Worm (Caenorhabditis elegans): ENCODE measurements around the gene mut-14.

The mut-14 gene

DNA sequence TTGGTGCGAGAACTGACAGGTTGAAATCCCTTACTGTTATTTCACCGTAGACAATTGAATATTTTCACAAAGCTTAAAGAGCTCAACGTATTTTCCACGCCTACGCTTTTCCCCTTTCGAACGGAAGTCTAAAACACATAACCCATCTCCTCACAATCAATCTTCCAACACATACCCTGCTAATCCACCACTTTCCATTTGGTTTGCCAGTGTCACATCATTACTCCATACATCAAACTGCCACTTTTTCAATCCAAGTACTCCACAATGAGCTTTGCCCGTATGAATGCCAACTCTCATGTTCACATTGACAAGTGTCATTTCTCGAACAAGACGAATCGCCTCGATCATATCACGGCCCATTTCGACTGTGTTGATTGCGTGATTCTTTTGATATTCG is 32.5 kb downstream of the mut-14 start:
- TF ChIP-seq nhr-232 (tag; optimal IDR thresholded peaks at IDR 0.05) (no peak), pax-1 (tag; optimal IDR thresholded peaks at IDR 0.05) (no peak), unc-3 (GFP tag; conservative IDR thresholded peaks at IDR 0.05) (no peak), unc-3 (tag; optimal IDR thresholded peaks at IDR 0.05) (no peak), unc-42 (tag; optimal IDR thresholded peaks at IDR 0.05) (no peak), fkh-6 (tag; optimal IDR thresholded peaks at IDR 0.05) (no peak), mec-3 (tag; optimal IDR thresholded peaks at IDR 0.05; ENCODE audit: borderline replicate concordance) (no peak), eyg-1 (tag; optimal IDR thresholded peaks at IDR 0.05) (no peak), syd-9 (tag; optimal IDR thresholded peaks at IDR 0.05) (no peak), K09A11.1 (tag; optimal IDR thresholded peaks at IDR 0.05; ENCODE audit: insufficient read depth) (no peak), elt-4 (tag; optimal IDR thresholded peaks at IDR 0.05) (no peak), npax-4 (tag; optimal IDR thresholded peaks at IDR 0.05) (no peak), ceh-14 (tag; optimal IDR thresholded peaks at IDR 0.05) (no peak), odd-2 (tag; optimal IDR thresholded peaks at IDR 0.05) (no peak), ceh-45 (GFP tag; IDR thresholded peaks at IDR 0.05) (no peak), pag-3 (tag; optimal IDR thresholded peaks at IDR 0.05; ENCODE audit: borderline replicate concordance) (no peak), gmeb-2 (tag; optimal IDR thresholded peaks at IDR 0.05) (no peak), hlh-8 (tag; optimal IDR thresholded peaks at IDR 0.05) (no peak), pqm-1 (tag; optimal IDR thresholded peaks at IDR 0.05) (no peak), ahr-1 (tag; optimal IDR thresholded peaks at IDR 0.05) (no peak)

DNA sequence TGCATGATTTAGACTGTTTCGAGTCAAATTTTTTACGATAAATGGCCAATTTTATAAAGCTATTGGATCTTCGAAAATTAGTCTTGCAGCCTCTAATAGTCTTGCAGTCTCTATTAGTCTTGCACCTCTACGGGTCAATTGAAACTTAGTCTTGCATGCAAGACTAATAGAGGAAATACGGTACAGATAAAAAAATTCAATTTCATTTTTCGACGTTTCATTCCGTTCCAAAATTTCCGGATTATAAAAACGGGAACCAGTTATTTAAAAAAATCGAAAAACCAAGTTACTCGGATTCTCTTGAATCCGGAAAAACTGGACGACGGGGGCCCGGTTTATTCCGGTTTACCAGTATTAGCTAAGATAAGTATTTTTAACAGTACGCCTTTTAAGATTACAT is 39.1 kb downstream of the mut-14 start, which contains the start of gene M03E7.1:
Gene M03E7.1 (plus strand): TSS at position 301 of the 400 bp plus-strand sequence.
- no peak for TF ChIP-seq ztf-16 (tag; optimal IDR thresholded peaks at IDR 0.05)
- TF ChIP-seq npax-4 (tag; optimal IDR thresholded peaks at IDR 0.05) = no peak
- TF ChIP-seq ceh-14 (tag; optimal IDR thresholded peaks at IDR 0.05) = no peak
- no peak for TF ChIP-seq sdc-2 (tag; optimal IDR thresholded peaks at IDR 0.05)
- no peak for TF ChIP-seq fax-1 (tag; optimal IDR thresholded peaks at IDR 0.05)

DNA sequence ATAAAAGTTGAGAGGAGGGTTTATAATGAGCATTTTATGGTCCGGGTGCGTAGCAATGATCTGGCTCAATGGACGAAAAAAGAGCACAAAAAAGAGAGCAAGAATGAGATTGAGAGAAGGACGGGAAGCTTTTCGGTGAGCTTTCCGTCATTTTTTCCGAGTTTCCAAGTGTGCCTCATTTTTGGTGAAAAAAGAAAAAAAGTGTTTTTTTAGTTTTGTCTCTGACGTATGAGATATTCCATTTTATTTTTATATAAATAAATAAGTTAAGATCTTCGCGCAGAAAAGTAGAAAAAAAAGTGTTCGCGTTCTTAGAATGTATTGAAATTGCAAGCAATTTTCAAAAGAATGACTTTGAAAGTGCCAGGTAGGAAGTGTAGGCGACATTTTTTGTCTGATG is 40.5 kb downstream of the mut-14 start, which contains the start of gene memb-2:
Gene memb-2 (minus strand): TSS at position 101 of the 400 bp plus-strand sequence.
- no peak for TF ChIP-seq hlh-8 (tag; optimal IDR thresholded peaks at IDR 0.05)
- TF ChIP-seq ceh-34 (tag; optimal IDR thresholded peaks at IDR 0.05) = no peak
- no peak for TF ChIP-seq ceh-18 (tag; optimal IDR thresholded peaks at IDR 0.05)
- TF ChIP-seq che-1 (tag; optimal IDR thresholded peaks at IDR 0.05) = no peak
- no peak for TF ChIP-seq hlh-6 (tag; optimal IDR thresholded peaks at IDR 0.05)
- TF ChIP-seq dve-1 (tag; optimal IDR thresholded peaks at IDR 0.05) = no peak
- no peak for TF ChIP-seq ceh-9 (tag; optimal IDR thresholded peaks at IDR 0.05)
- TF ChIP-seq sox-4 (tag; optimal IDR thresholded peaks at IDR 0.05) = no peak
- no peak for TF ChIP-seq ceh-48 (tag; optimal IDR thresholded peaks at IDR 0.05)
- TF ChIP-seq C38D4.7 (GFP tag; optimal IDR thresholded peaks at IDR 0.05) = no peak
- no peak for TF ChIP-seq F13H6.1 (tag; optimal IDR thresholded peaks at IDR 0.05)
- no peak for TF ChIP-seq hlh-13 (GFP tag; optimal IDR thresholded peaks at IDR 0.05)
- TF ChIP-seq ttx-3 (tag; optimal IDR thresholded peaks at IDR 0.05) = no peak
- no peak for TF ChIP-seq ztf-16 (tag; optimal IDR thresholded peaks at IDR 0.05)
- TF ChIP-seq unc-55 (GFP tag; optimal IDR thresholded peaks at IDR 0.05) = no peak
- no peak for TF ChIP-seq K09A11.1 (tag; optimal IDR thresholded peaks at IDR 0.05; ENCODE audit: insufficient read depth)
- no peak for TF ChIP-seq odd-2 (tag; optimal IDR thresholded peaks at IDR 0.05)
- TF ChIP-seq tbx-7 (tag; optimal IDR thresholded peaks at IDR 0.05) = no peak
- TF ChIP-seq hlh-30 (tag; optimal IDR thresholded peaks at IDR 0.05; ENCODE audit: insufficient read depth) = no peak

DNA sequence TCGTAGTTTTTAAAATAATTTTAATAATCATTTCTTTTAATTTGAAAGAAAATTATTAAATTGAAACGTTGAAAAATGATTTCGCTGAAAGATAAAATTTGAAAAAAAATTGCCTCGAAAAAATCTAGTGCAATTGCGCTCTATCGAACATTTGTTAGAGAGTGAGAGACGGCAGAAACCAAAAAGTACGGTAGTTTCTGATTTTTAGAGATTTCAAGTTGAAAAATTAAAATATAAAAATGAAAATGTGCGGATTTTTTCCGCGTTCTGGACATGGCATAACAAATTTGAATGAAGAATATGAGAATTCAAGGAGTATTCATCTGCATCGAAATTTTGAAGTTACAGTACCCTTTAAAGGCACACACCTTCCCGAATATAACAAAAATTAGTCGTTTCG is 41.1 kb downstream of the mut-14 start:
- TF ChIP-seq pat-9 (tag; optimal IDR thresholded peaks at IDR 0.05) (no peak), pros-1 (tag; optimal IDR thresholded peaks at IDR 0.05) (no peak), ceh-45 (GFP tag; IDR thresholded peaks at IDR 0.05) (no peak), ztf-16 (tag; optimal IDR thresholded peaks at IDR 0.05) (no peak), C38D4.7 (GFP tag; optimal IDR thresholded peaks at IDR 0.05) (no peak), eyg-1 (tag; optimal IDR thresholded peaks at IDR 0.05) (no peak), rnt-1 (tag; optimal IDR thresholded peaks at IDR 0.05) (no peak), pqm-1 (tag; optimal IDR thresholded peaks at IDR 0.05) (no peak), gmeb-2 (tag; optimal IDR thresholded peaks at IDR 0.05) (no peak), pax-1 (tag; optimal IDR thresholded peaks at IDR 0.05) (no peak), pag-3 (tag; optimal IDR thresholded peaks at IDR 0.05; ENCODE audit: borderline replicate concordance) (no peak), ceh-22 (tag; optimal IDR thresholded peaks at IDR 0.05) (no peak), ets-4 (tag; optimal IDR thresholded peaks at IDR 0.05) (no peak), C08G9.2 (tag; optimal IDR thresholded peaks at IDR 0.05) (no peak), ceh-31 (tag; optimal IDR thresholded peaks at IDR 0.05) (no peak), hlh-6 (tag; optimal IDR thresholded peaks at IDR 0.05) (no peak), K09A11.1 (tag; optimal IDR thresholded peaks at IDR 0.05; ENCODE audit: insufficient read depth) (no peak), ceh-24 (tag; optimal IDR thresholded peaks at IDR 0.05) (no peak), dve-1 (tag; optimal IDR thresholded peaks at IDR 0.05) (no peak)

Measured in whole organism, late embryonic.